Fruit fly (Drosophila melanogaster): Measurements from ENCODE around the gene phu.

The phu gene

dm6 chr3R:9527907-9528842 lies 33.6 kb downstream of the phu start (continued):
- no peak for TF ChIP-seq pan (optimal IDR thresholded peaks at IDR 0.05)
- peak in 1 of 2 experiments; percentile 94 for TF ChIP-seq pan (GFP tag; optimal IDR thresholded peaks at IDR 0.05 in 1 of 2, IDR thresholded peaks at IDR 0.05 in 1 of 2)
- TF ChIP-seq repo (GFP tag; optimal IDR thresholded peaks at IDR 0.05): peak; percentile 90
- peak; percentile 67 for TF ChIP-seq CG18619 (GFP tag; optimal IDR thresholded peaks at IDR 0.05)
- TF ChIP-seq Hr39 (optimal IDR thresholded peaks at IDR 0.05): no peak
- no peak for TF ChIP-seq cato (GFP tag; optimal IDR thresholded peaks at IDR 0.05; ENCODE audit: borderline replicate concordance)
- TF ChIP-seq CG11504 (tag; optimal IDR thresholded peaks at IDR 0.05): no peak
- TF ChIP-seq mam (GFP tag; optimal IDR thresholded peaks at IDR 0.05): peak; percentile 94
- TF ChIP-seq rib (GFP tag; IDR thresholded peaks at IDR 0.05): peak; percentile 96
- no peak for TF ChIP-seq eve (GFP tag; optimal IDR thresholded peaks at IDR 0.05)
- TF ChIP-seq CG43689 (GFP tag; IDR thresholded peaks at IDR 0.05): peak; percentile 72
- TF ChIP-seq CG4854 (GFP tag; optimal IDR thresholded peaks at IDR 0.05): peak; percentile 92
- TF ChIP-seq Gug (GFP tag; IDR thresholded peaks at IDR 0.05): peak; percentile 92
- no peak for TF ChIP-seq Stat92E (GFP tag; optimal IDR thresholded peaks at IDR 0.05)
- no peak for TF ChIP-seq Lhr (GFP tag; optimal IDR thresholded peaks at IDR 0.05)
- TF ChIP-seq dimm (GFP tag; IDR thresholded peaks at IDR 0.05): peak; percentile 39; the same call in 1 of the 2 replicates
- TF ChIP-seq D (optimal IDR thresholded peaks at IDR 0.05): no peak
- peak; percentile 67 for TF ChIP-seq D (GFP tag; optimal IDR thresholded peaks at IDR 0.05)
- peak; percentile 85 for TF ChIP-seq maf-S (GFP tag; optimal IDR thresholded peaks at IDR 0.05)
- TF ChIP-seq Optix (GFP tag; IDR thresholded peaks at IDR 0.05): peak; percentile 74
- no peak for TF ChIP-seq CG34224 (GFP tag; IDR thresholded peaks at IDR 0.05; ENCODE audit: partially characterized antibody)
- peak; percentile 82 for TF ChIP-seq disco-r (GFP tag; optimal IDR thresholded peaks at IDR 0.05)
- peak; percentile 64 for TF ChIP-seq CG17802 (tag; optimal IDR thresholded peaks at IDR 0.05)
- peak; percentile 64 for TF ChIP-seq da (GFP tag; optimal IDR thresholded peaks at IDR 0.05)
- peak; percentile 65 for TF ChIP-seq ab (GFP tag; optimal IDR thresholded peaks at IDR 0.05)
- peak; percentile 97 for TF ChIP-seq CG18599 (GFP tag; optimal IDR thresholded peaks at IDR 0.05)
- peak; percentile 88 for TF ChIP-seq CG13296 (GFP tag; optimal IDR thresholded peaks at IDR 0.05)
- TF ChIP-seq otp (GFP tag; IDR thresholded peaks at IDR 0.05): peak; percentile 85
- peak; percentile 26 for TF ChIP-seq CG14965 (GFP tag; optimal IDR thresholded peaks at IDR 0.05; ENCODE audit: borderline replicate concordance)
- no peak for TF ChIP-seq CG6791 (GFP tag; IDR thresholded peaks at IDR 0.05; ENCODE audit: partially characterized antibody)
- peak; percentile 75; the same call in 1 of the 3 replicates for TF ChIP-seq CG2889 (GFP tag; IDR thresholded peaks at IDR 0.05)
- peak; percentile 70 for TF ChIP-seq CG8944 (GFP tag; optimal IDR thresholded peaks at IDR 0.05)
- TF ChIP-seq CG13123 (GFP tag; optimal IDR thresholded peaks at IDR 0.05): peak; percentile 48
- TF ChIP-seq tio (GFP tag; optimal IDR thresholded peaks at IDR 0.05): peak; percentile 75
- TF ChIP-seq CG16813 (GFP tag; IDR thresholded peaks at IDR 0.05; ENCODE audit: partially characterized antibody): no peak
- TF ChIP-seq CG33213 (GFP tag; optimal IDR thresholded peaks at IDR 0.05): peak; percentile 89
- peak; percentile 10 for TF ChIP-seq MESR4 (GFP tag; optimal IDR thresholded peaks at IDR 0.05)
- peak; percentile 92 for TF ChIP-seq Aef1 (GFP tag; IDR thresholded peaks at IDR 0.05)
- TF ChIP-seq CG14667 (GFP tag; IDR thresholded peaks at IDR 0.05): peak; percentile 76
- no peak for TF ChIP-seq zf30C (GFP tag; optimal IDR thresholded peaks at IDR 0.05)
- peak; percentile 78 for TF ChIP-seq CG31365 (tag; optimal IDR thresholded peaks at IDR 0.05)
- peak; percentile 83 for TF ChIP-seq Doc2 (GFP tag; IDR thresholded peaks at IDR 0.05)
- peak; percentile 98 for TF ChIP-seq gro (GFP tag; optimal IDR thresholded peaks at IDR 0.05)
- TF ChIP-seq slbo (GFP tag; IDR thresholded peaks at IDR 0.05): peak; percentile 93
- peak; percentile 74 for TF ChIP-seq ssp (GFP tag; IDR thresholded peaks at IDR 0.05)
- peak; percentile 91 for TF ChIP-seq zfh1 (GFP tag; IDR thresholded peaks at IDR 0.05)
- TF ChIP-seq mirr (GFP tag; optimal IDR thresholded peaks at IDR 0.05): peak; percentile 94
- peak; percentile 97 for TF ChIP-seq Dbx (GFP tag; IDR thresholded peaks at IDR 0.05)
- TF ChIP-seq pho (GFP tag; optimal IDR thresholded peaks at IDR 0.05): peak; percentile 87
